Worm (Caenorhabditis elegans): ENCODE results near the gene Y39A3CL.7.

Gene Y39A3CL.7

DNA sequence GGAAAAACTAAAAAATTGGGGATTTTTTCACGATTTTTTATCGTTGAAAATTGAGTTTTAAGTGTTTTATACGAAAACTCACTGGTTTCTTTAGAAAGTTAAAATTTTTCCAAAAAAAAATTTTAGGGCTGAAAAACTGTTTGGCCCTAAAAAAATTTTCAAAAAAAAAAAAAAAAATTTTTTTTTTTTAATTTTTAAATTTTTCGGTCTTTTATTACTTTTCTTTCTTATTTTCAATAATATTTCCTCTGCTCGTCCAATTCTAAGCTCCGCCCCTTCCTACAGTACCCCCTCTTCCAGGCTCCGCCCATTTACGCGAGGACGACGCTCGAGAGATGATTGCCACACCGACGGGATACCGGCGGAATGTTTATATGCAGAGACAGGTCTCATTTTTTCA lies 24.0 kb downstream of the Y39A3CL.7 start, which contains the start of gene pqn-82:
Gene pqn-82 (plus strand): TSS at position 301 of the 400 bp plus-strand sequence.
- TF ChIP-seq blmp-1 (tag; optimal IDR thresholded peaks at IDR 0.05): no peak
- no peak for TF ChIP-seq snpc-4 (tag; optimal IDR thresholded peaks at IDR 0.05)
- no peak for TF ChIP-seq ceh-83 (GFP tag; optimal IDR thresholded peaks at IDR 0.05)
- no peak for TF ChIP-seq ceh-43 (GFP tag; optimal IDR thresholded peaks at IDR 0.05)
- no peak for TF ChIP-seq sptf-1 (tag; optimal IDR thresholded peaks at IDR 0.05)
- TF ChIP-seq cnd-1 (tag; optimal IDR thresholded peaks at IDR 0.05): no peak

DNA sequence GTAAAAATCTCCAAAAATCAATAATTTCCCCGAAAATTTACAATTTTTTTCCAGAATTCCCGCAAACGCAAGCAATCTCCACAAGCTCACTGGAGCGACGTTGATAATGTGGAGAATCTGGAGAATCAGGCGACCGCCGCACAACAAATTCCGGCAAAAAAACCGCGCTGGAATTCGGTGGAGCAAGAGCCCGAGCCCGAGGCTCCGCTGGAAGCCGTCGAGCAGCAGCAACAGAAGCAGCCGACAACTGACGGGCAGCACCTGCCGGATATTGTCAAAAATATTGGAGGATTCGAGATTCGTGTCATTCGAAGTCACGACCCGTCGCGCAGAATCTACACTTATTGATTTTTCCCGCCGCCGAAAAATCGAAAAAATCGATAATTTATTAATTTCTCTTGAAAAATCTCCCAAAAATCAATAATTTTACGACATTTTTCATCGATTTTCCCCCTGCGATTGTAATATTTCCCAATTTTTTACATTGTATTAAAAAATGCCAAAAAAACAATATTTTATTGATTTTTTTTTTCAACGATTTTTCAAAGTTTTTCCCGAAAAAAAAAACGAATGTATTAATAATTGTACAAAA lies 27.5 kb downstream of the Y39A3CL.7 start:
- no peak for TF ChIP-seq nhr-12 (tag; optimal IDR thresholded peaks at IDR 0.05)

DNA sequence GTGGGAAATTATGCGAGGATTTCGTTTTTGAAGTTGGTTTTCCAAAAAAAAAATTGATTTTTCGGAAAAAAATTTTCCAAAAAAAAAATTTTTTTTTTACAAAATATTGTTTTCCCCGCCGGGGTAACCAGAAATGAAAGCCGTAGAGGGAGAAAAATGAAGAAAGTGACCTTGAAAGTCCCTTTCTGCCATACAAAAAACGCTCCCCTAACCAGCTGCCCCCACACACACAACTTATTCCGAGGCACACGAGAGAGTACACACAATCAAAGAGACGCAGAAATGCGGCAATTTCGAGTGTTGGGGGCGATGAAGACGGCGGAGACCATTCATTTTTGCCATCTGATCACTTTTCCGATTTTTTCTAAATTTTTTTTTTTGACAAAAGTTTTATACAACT lies 29.2 kb downstream of the Y39A3CL.7 start:
- TF ChIP-seq zip-8 (tag; optimal IDR thresholded peaks at IDR 0.05) (no peak), nhr-2 (tag; optimal IDR thresholded peaks at IDR 0.05) (no peak), unc-120 (tag; optimal IDR thresholded peaks at IDR 0.05; ENCODE audit: poor library complexity, severe bottlenecking) (no peak), snpc-4 (tag; optimal IDR thresholded peaks at IDR 0.05) (no peak), lsy-2 (tag; optimal IDR thresholded peaks at IDR 0.05) (no peak), unc-39 (tag; optimal IDR thresholded peaks at IDR 0.05) (no peak), nhr-28 (tag; optimal IDR thresholded peaks at IDR 0.05) (no peak), pha-4 (tag; optimal IDR thresholded peaks at IDR 0.05) (no peak), tbx-8 (GFP tag; optimal IDR thresholded peaks at IDR 0.05) (no peak), mls-2 (tag; optimal IDR thresholded peaks at IDR 0.05) (no peak), mep-1 (tag; optimal IDR thresholded peaks at IDR 0.05) (no peak), nhr-76 (tag; optimal IDR thresholded peaks at IDR 0.05) (no peak), ceh-43 (GFP tag; optimal IDR thresholded peaks at IDR 0.05) (no peak), ces-1 (GFP tag; optimal IDR thresholded peaks at IDR 0.05) (no peak)

DNA sequence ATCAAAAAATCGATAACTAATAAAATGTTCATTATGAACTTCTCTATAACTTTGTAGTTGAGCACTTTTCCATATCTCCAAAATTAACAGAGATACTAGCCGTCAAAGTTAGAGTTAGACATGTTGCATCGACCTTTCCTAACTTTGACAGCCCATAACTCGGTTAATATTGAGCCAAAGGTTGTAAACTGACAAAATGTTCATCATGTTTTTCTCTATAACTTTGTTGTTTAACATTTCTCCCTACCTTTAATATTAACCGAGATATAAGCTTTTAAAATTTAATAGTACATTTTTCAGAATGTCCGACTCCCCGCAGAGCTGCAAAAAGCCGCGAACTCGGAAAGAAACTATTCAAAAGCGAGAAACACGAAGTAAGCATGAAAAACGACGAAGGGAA lies 30.4 kb downstream of the Y39A3CL.7 start, which contains the start of gene hlh-33:
Gene hlh-33 (plus strand): TSS at position 301 of the 400 bp plus-strand sequence.
- no peak for TF ChIP-seq ceh-43 (GFP tag; optimal IDR thresholded peaks at IDR 0.05)
- TF ChIP-seq ceh-83 (GFP tag; optimal IDR thresholded peaks at IDR 0.05): no peak
- TF ChIP-seq snpc-4 (tag; optimal IDR thresholded peaks at IDR 0.05): no peak
- no peak for TF ChIP-seq mls-2 (tag; optimal IDR thresholded peaks at IDR 0.05)
- TF ChIP-seq drap-1 (GFP tag; optimal IDR thresholded peaks at IDR 0.05): no peak
- TF ChIP-seq lin-32 (GFP tag; optimal IDR thresholded peaks at IDR 0.05): no peak
- TF ChIP-seq elt-3 (tag; optimal IDR thresholded peaks at IDR 0.05): no peak
- TF ChIP-seq hlh-1 (tag; optimal IDR thresholded peaks at IDR 0.05): no peak
- no peak for TF ChIP-seq nhr-237 (tag; optimal IDR thresholded peaks at IDR 0.05)
- no peak for TF ChIP-seq mab-5 (tag; optimal IDR thresholded peaks at IDR 0.05)
- TF ChIP-seq sptf-1 (tag; optimal IDR thresholded peaks at IDR 0.05): no peak
- no peak for TF ChIP-seq ham-2 (GFP tag; optimal IDR thresholded peaks at IDR 0.05)
- no peak for TF ChIP-seq nhr-28 (tag; optimal IDR thresholded peaks at IDR 0.05)
- TF ChIP-seq sem-2 (GFP tag; optimal IDR thresholded peaks at IDR 0.05): no peak
- no peak for TF ChIP-seq ceh-39 (tag; optimal IDR thresholded peaks at IDR 0.05)
- no peak for TF ChIP-seq unc-62 (GFP tag; optimal IDR thresholded peaks at IDR 0.05)
- no peak for TF ChIP-seq ztf-11 (tag; optimal IDR thresholded peaks at IDR 0.05)
- TF ChIP-seq nhr-76 (tag; optimal IDR thresholded peaks at IDR 0.05): no peak

DNA sequence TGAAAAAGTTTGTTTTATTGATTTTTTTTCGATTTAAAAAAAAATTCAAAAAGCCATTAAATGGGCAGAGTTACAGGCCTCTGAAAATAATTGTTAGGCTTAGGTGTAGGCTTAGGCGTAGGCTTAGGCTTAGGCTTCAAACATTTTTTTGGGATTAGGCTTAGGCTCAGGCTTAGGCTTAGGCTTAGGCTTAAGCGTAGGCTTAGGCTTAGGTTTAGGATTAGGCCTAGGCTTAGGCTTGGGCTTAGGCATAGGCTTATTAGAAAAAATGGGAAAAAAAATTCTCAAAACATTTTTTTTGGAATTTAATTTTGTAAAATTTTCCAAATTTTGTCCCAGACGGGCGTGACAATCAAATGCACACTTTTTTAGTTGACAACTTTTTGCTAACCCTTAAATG lies 31.5 kb downstream of the Y39A3CL.7 start:
- TF ChIP-seq bed-3 (GFP tag; optimal IDR thresholded peaks at IDR 0.05) (no peak), elt-3 (tag; optimal IDR thresholded peaks at IDR 0.05) (no peak), nhr-28 (tag; optimal IDR thresholded peaks at IDR 0.05) (no peak), ces-1 (GFP tag; optimal IDR thresholded peaks at IDR 0.05) (no peak), ham-2 (GFP tag; optimal IDR thresholded peaks at IDR 0.05) (no peak), tbx-8 (GFP tag; optimal IDR thresholded peaks at IDR 0.05) (no peak), pha-4 (tag; optimal IDR thresholded peaks at IDR 0.05) (no peak), lsy-2 (tag; optimal IDR thresholded peaks at IDR 0.05) (no peak), zip-8 (tag; optimal IDR thresholded peaks at IDR 0.05) (no peak), M03D4.4 (tag; optimal IDR thresholded peaks at IDR 0.05) (no peak), sptf-1 (tag; optimal IDR thresholded peaks at IDR 0.05) (no peak), elt-1 (tag; optimal IDR thresholded peaks at IDR 0.05; ENCODE audit: borderline replicate concordance, insufficient read depth) (no peak), lin-13 (tag; optimal IDR thresholded peaks at IDR 0.05) (no peak), flh-1 (GFP tag; optimal IDR thresholded peaks at IDR 0.05) (no peak), nhr-2 (tag; optimal IDR thresholded peaks at IDR 0.05) (no peak), hlh-1 (tag; optimal IDR thresholded peaks at IDR 0.05) (no peak), unc-39 (tag; optimal IDR thresholded peaks at IDR 0.05) (no peak)

All from whole organism, mixed stage, embryonic.